Worm (Caenorhabditis elegans) whole organism, L2 larva: ENCODE results near the gene EEED8.18.

Source experiments
- C34F6.9 ChIP-seq: fragments of 150-350 bp; optimal IDR thresholded peaks from 2 replicates; lab custom pipeline; 2014; ENCODE audit warnings: missing biosample characterization, missing genetic modification characterization
- R02D3.7 ChIP-seq: fragments of 150-350 bp; optimal IDR thresholded peaks from 2 replicates; lab custom pipeline; 2014; ENCODE audit warnings: missing biosample characterization, missing genetic modification characterization
- Y55F3AM.14 ChIP-seq: fragments of 200-800 bp; sonication (Bioruptor generic); optimal IDR thresholded peaks from 2 replicates; lab custom pipeline; 2018; ENCODE audit warnings: mild to moderate bottlenecking, missing genetic modification characterization, missing compliant biosample characterization
- aly-2 ChIP-seq: fragments of 150-350 bp; optimal IDR thresholded peaks from 2 replicates; lab custom pipeline; 2014; ENCODE audit warnings: missing biosample characterization, missing genetic modification characterization
- ama-1 ChIP-seq: fragments of 150-350 bp; optimal IDR thresholded peaks from 2 replicates; lab custom pipeline; 2018; ENCODE audit warnings: inconsistent platforms
- blmp-1 ChIP-seq: sonication (generic microtip); optimal IDR thresholded peaks from 2 replicates; lab custom pipeline; 2017; ENCODE audit warnings: missing genetic modification characterization, mild to moderate bottlenecking, missing compliant biosample characterization, antibody characterized with exemption, moderate library complexity; ENCODE audit not compliant: insufficient read depth
- ceh-16 ChIP-seq: fragments of 150-350 bp; optimal IDR thresholded peaks from 2 replicates; lab custom pipeline; 2014; ENCODE audit warnings: missing biosample characterization, missing genetic modification characterization
- crh-2 ChIP-seq: sonication (generic microtip); optimal IDR thresholded peaks from 2 replicates; lab custom pipeline; 2017; ENCODE audit warnings: missing biosample characterization, missing genetic modification characterization
- elt-1 ChIP-seq: fragments of 150-350 bp; optimal IDR thresholded peaks from 2 replicates; lab custom pipeline; 2014; ENCODE audit warnings: missing biosample characterization, missing genetic modification characterization
- elt-3 ChIP-seq: sonication (generic microtip); optimal IDR thresholded peaks from 2 replicates; lab custom pipeline; 2017; ENCODE audit warnings: missing biosample characterization, missing genetic modification characterization
- fos-1 ChIP-seq: fragments of 150-350 bp; optimal IDR thresholded peaks from 2 replicates; lab custom pipeline; 2014; ENCODE audit warnings: missing biosample characterization, missing genetic modification characterization
- lin-11 ChIP-seq: fragments of 150-350 bp; sonication (generic microtip); optimal IDR thresholded peaks from 2 replicates; lab custom pipeline; 2014; ENCODE audit warnings: missing biosample characterization, missing genetic modification characterization, inconsistent platforms, mixed read lengths
- lin-39 ChIP-seq: fragments of 150-350 bp; optimal IDR thresholded peaks from 2 replicates; lab custom pipeline; 2014; ENCODE audit warnings: missing biosample characterization, missing genetic modification reagents, missing genetic modification characterization
- lsy-2 ChIP-seq, 2 experiments: fragments of 150-350 bp in 1 of 2; sonication (generic microtip) in 1 of 2; optimal IDR thresholded peaks; 2 replicates each; lab custom pipeline; 2014 to 2017; ENCODE audit warnings: missing biosample characterization in 2 of 2, missing genetic modification characterization in 2 of 2
- mbf-1 ChIP-seq: sonication (generic microtip); optimal IDR thresholded peaks from 2 replicates; lab custom pipeline; 2017; ENCODE audit warnings: missing biosample characterization, missing genetic modification characterization
- mdl-1 ChIP-seq, 2 experiments: fragments of 150-350 bp in 1 of 2; sonication (generic microtip) in 1 of 2; optimal IDR thresholded peaks; 2 replicates each; lab custom pipeline; 2017; ENCODE audit warnings: missing biosample characterization in 2 of 2, missing genetic modification characterization in 2 of 2
- nhr-10 ChIP-seq: sonication (generic microtip); optimal IDR thresholded peaks from 2 replicates; lab custom pipeline; 2017; ENCODE audit warnings: missing biosample characterization, missing genetic modification characterization
- nhr-11 ChIP-seq: fragments of 150-350 bp; optimal IDR thresholded peaks from 2 replicates; lab custom pipeline; 2014; ENCODE audit warnings: missing biosample characterization, missing genetic modification characterization
- nhr-129 ChIP-seq: fragments of 150-350 bp; optimal IDR thresholded peaks from 2 replicates; lab custom pipeline; 2014; ENCODE audit warnings: missing biosample characterization, missing genetic modification characterization
- nhr-21 ChIP-seq: fragments of 150-350 bp; optimal IDR thresholded peaks from 2 replicates; lab custom pipeline; 2014; ENCODE audit warnings: missing biosample characterization, missing genetic modification characterization
- nhr-23 ChIP-seq: fragments of 150-350 bp; optimal IDR thresholded peaks from 2 replicates; lab custom pipeline; 2014; ENCODE audit warnings: missing biosample characterization, missing genetic modification reagents, missing genetic modification characterization
- nhr-237 ChIP-seq: fragments of 150-350 bp; optimal IDR thresholded peaks from 2 replicates; lab custom pipeline; 2014; ENCODE audit warnings: missing biosample characterization, missing genetic modification characterization
- nhr-25 ChIP-seq: fragments of 150-350 bp; sonication (generic microtip); optimal IDR thresholded peaks from 3 replicates; lab custom pipeline; 2014; ENCODE audit warnings: missing biosample characterization, missing genetic modification characterization
- nhr-77 ChIP-seq: fragments of 150-350 bp; optimal IDR thresholded peaks from 2 replicates; lab custom pipeline; 2014; ENCODE audit warnings: missing biosample characterization, missing genetic modification characterization
- peb-1 ChIP-seq: fragments of 150-350 bp; optimal IDR thresholded peaks from 2 replicates; lab custom pipeline; 2014; ENCODE audit warnings: missing biosample characterization, missing genetic modification characterization
- sem-4 ChIP-seq: fragments of 150-350 bp; optimal IDR thresholded peaks from 2 replicates; lab custom pipeline; 2014; ENCODE audit warnings: missing biosample characterization, missing genetic modification reagents, missing genetic modification characterization
- skn-1 ChIP-seq: sonication (generic microtip); optimal IDR thresholded peaks from 2 replicates; lab custom pipeline; 2017; ENCODE audit warnings: missing biosample characterization, missing genetic modification characterization
- sma-3 ChIP-seq: sonication (generic microtip); optimal IDR thresholded peaks from 2 replicates; lab custom pipeline; 2016; ENCODE audit warnings: missing genetic modification reagents, missing genetic modification characterization, missing compliant biosample characterization
- sma-9 ChIP-seq, 2 experiments: fragments of 150-350 bp in 1 of 2; sonication (generic microtip) in 1 of 2; optimal IDR thresholded peaks; 2 replicates each; lab custom pipeline; 2014 to 2016; ENCODE audit warnings: missing genetic modification characterization in 2 of 2, mild to moderate bottlenecking in 1 of 2, missing biosample characterization in 1 of 2, missing compliant biosample characterization in 1 of 2, missing genetic modification reagents in 1 of 2, moderate library complexity in 1 of 2
- snpc-4 ChIP-seq: fragments of 150-350 bp; optimal IDR thresholded peaks from 2 replicates; lab custom pipeline; 2014; ENCODE audit warnings: missing biosample characterization, missing genetic modification characterization
- unc-39 ChIP-seq: fragments of 150-350 bp; optimal IDR thresholded peaks from 2 replicates; lab custom pipeline; 2014; ENCODE audit warnings: missing biosample characterization, missing genetic modification characterization
- unc-55 ChIP-seq: fragments of 150-350 bp; sonication (generic microtip); optimal IDR thresholded peaks from 3 replicates; lab custom pipeline; 2014; ENCODE audit warnings: missing biosample characterization, missing genetic modification reagents, missing genetic modification characterization
- zag-1 ChIP-seq: fragments of 150-350 bp; optimal IDR thresholded peaks from 2 replicates; lab custom pipeline; 2014; ENCODE audit warnings: missing biosample characterization, missing genetic modification characterization
- ztf-4 ChIP-seq: fragments of 150-350 bp; optimal IDR thresholded peaks from 2 replicates; lab custom pipeline; 2014; ENCODE audit warnings: missing biosample characterization, missing genetic modification characterization

Gene EEED8.18

ce11 chrII:5447381-5447780 lies 35.0 kb upstream of the EEED8.18 start, which contains the start of gene cex-1:
Gene cex-1 (plus strand): TSS chrII:5447681.
- TF ChIP-seq C34F6.9: no peak
- TF ChIP-seq nhr-11 (tag; lab: Kevin White, UChicago): no peak
- no peak for TF ChIP-seq R02D3.7 (tag; lab: Kevin White, UChicago)
- TF ChIP-seq unc-39 (tag; lab: Kevin White, UChicago): no peak
- TF ChIP-seq nhr-21 (tag; lab: Kevin White, UChicago): no peak
- no peak for TF ChIP-seq sem-4 (tag; lab: Kevin White, UChicago)
- no peak for TF ChIP-seq fos-1 (tag; lab: Kevin White, UChicago)
- no peak for TF ChIP-seq nhr-25

- TF ChIP-seq mbf-1 (tag; lab: Kevin White, UChicago): no peak
- no peak for TF ChIP-seq sma-9 (GFP tag; optimal IDR thresholded peaks at IDR 0.05; lab: Kevin White, UChicago)
- TF ChIP-seq sma-9 (tag; optimal IDR thresholded peaks at IDR 0.05; lab: Kevin White, UChicago): no peak
- no peak for TF ChIP-seq nhr-77 (tag; lab: Kevin White, UChicago)
- no peak for TF ChIP-seq unc-39 (tag; lab: Kevin White, UChicago)
- TF ChIP-seq Y55F3AM.14 (GFP tag; lab: Kevin White, UChicago): no peak
- TF ChIP-seq elt-1 (tag; lab: Kevin White, UChicago): no peak
- no peak for TF ChIP-seq ceh-16 (tag; lab: Kevin White, UChicago)
Observed at ce11 chrII:5446506-5446905, 34.1 kb upstream of the EEED8.18 start, which contains the start of gene nmr-1. Gene nmr-1 (minus strand): TSS chrII:5446606.

- no peak for TF ChIP-seq lsy-2 (tag; optimal IDR thresholded peaks at IDR 0.05; lab: Kevin White, UChicago)
- no peak for TF ChIP-seq fos-1 (tag; lab: Kevin White, UChicago)
- TF ChIP-seq aly-2: no peak
- TF ChIP-seq zag-1 (tag; lab: Kevin White, UChicago): no peak
- TF ChIP-seq, all 48 proteins: peak for 0
Observed at ce11 chrII:5437586-5437985, 25.2 kb upstream of the EEED8.18 start, which contains the start of gene F07F6.1. Gene F07F6.1 (plus strand): TSS chrII:5437886.

- TF ChIP-seq nhr-237 (tag; lab: Kevin White, UChicago) (no peak), blmp-1 (tag; lab: Kevin White, UChicago) (no peak), crh-2 (tag; lab: Kevin White, UChicago) (no peak), skn-1 (tag; lab: Kevin White, UChicago) (no peak), nhr-10 (tag; lab: Kevin White, UChicago) (no peak), mbf-1 (tag; lab: Kevin White, UChicago) (no peak), fos-1 (tag; lab: Kevin White, UChicago) (no peak), ama-1 (lab: Kevin White, UChicago) (no peak), ceh-16 (tag; lab: Kevin White, UChicago) (no peak), snpc-4 (tag; lab: Kevin White, UChicago) (no peak), nhr-129 (tag; lab: Kevin White, UChicago) (no peak), unc-55 (GFP tag; lab: Kevin White, UChicago) (no peak), nhr-25 (no peak), ztf-4 (tag; lab: Kevin White, UChicago) (no peak)
Observed at ce11 chrII:5436833-5437232, 24.4 kb upstream of the EEED8.18 start, which contains the start of gene dct-5. Gene dct-5 (minus strand): TSS chrII:5436933.

- no peak for TF ChIP-seq elt-3 (tag; lab: Kevin White, UChicago)
- no peak for TF ChIP-seq lin-39
- TF ChIP-seq R02D3.7 (tag; lab: Kevin White, UChicago): no peak
- no peak for TF ChIP-seq nhr-10 (tag; lab: Kevin White, UChicago)
- no peak for TF ChIP-seq aly-2
- TF ChIP-seq ceh-16 (tag; lab: Kevin White, UChicago): no peak
- no peak for TF ChIP-seq mdl-1 (tag; optimal IDR thresholded peaks at IDR 0.05; lab: Kevin White, UChicago)
- no peak for TF ChIP-seq peb-1 (tag; lab: Kevin White, UChicago)
- no peak for TF ChIP-seq sma-3 (GFP tag; lab: Kevin White, UChicago)
- TF ChIP-seq C34F6.9: no peak
- no peak for TF ChIP-seq nhr-25
- TF ChIP-seq nhr-11 (tag; lab: Kevin White, UChicago): no peak
- TF ChIP-seq zag-1 (tag; lab: Kevin White, UChicago): no peak
- TF ChIP-seq lin-11 (tag; lab: Kevin White, UChicago): no peak
- TF ChIP-seq ama-1 (lab: Kevin White, UChicago): no peak
- TF ChIP-seq nhr-23 (tag; lab: Kevin White, UChicago): no peak
- TF ChIP-seq nhr-237 (tag; lab: Kevin White, UChicago): no peak
- no peak for TF ChIP-seq sma-9 (GFP tag; optimal IDR thresholded peaks at IDR 0.05; lab: Kevin White, UChicago)
- TF ChIP-seq sma-9 (tag; optimal IDR thresholded peaks at IDR 0.05; lab: Kevin White, UChicago): no peak
- TF ChIP-seq, all 48 proteins: peak for 0
Observed at ce11 chrII:5433069-5433468, 20.7 kb upstream of the EEED8.18 start, which contains the start of gene srx-114. Gene srx-114 (minus strand): TSS chrII:5433169.
